Worm (Caenorhabditis elegans): ENCODE data around the gene F22F7.3.

DNA sequence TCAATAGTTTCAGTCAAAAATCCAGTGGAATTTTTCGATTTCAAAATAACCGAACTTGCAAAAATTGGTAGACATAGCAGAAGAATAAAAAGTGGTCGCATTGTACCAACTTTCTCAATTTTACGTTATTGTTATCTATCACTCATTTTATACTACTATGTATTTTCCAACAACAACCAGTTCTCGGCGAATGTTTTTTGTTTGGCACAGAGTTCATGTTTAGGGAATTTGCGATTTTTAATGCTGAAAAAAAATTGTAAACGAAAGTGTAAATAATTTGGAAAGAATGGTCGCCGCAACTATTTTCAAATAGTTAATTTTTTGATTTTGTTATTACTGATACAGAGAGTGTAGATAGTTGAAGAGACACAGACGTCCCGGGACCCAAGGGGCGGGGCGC, 39.0 kb downstream of the F22F7.3 start, which contains the start of gene C45H4.21:
- TF ChIP-seq F13C5.2 (tag; optimal IDR thresholded peaks at IDR 0.05) (no peak), hmbx-1 (tag; optimal IDR thresholded peaks at IDR 0.05) (no peak)
